Fruit fly (Drosophila melanogaster) whole organism, pupa: ENCODE measurements around the gene cin.

ENCODE experiments used
- CG12605 ChIP-seq: fragments of 200-800 bp; sonication (Bioruptor generic); IDR thresholded peaks from 2 replicates; pipeline ENCODE4 v1.3.6; 2022; ENCODE audit warnings: missing biosample characterization, missing genetic modification characterization
- CG14655 ChIP-seq: fragments of 200-800 bp; sonication (Bioruptor generic); optimal IDR thresholded peaks from 3 replicates; lab custom pipeline; 2017; ENCODE audit warnings: mild to moderate bottlenecking, missing biosample characterization, missing genetic modification reagents, missing genetic modification characterization
- CG15710 ChIP-seq: fragments of 200-800 bp; sonication (Bioruptor generic); optimal IDR thresholded peaks from 2 replicates; lab custom pipeline; 2018; ENCODE audit warnings: missing biosample characterization, mild to moderate bottlenecking, missing genetic modification characterization, moderate library complexity
- CG17806 ChIP-seq: fragments of 200-800 bp; sonication (Bioruptor generic); optimal IDR thresholded peaks from 2 replicates; lab custom pipeline; 2018; ENCODE audit warnings: missing biosample characterization, mild to moderate bottlenecking, missing genetic modification characterization, moderate library complexity
- CG8159 ChIP-seq: fragments of 200-800 bp; sonication (Bioruptor generic); optimal IDR thresholded peaks from 3 replicates; lab custom pipeline; 2018; ENCODE audit warnings: missing biosample characterization, mild to moderate bottlenecking, missing genetic modification characterization, moderate library complexity
- EcR ChIP-seq: fragments of 200-800 bp; sonication (Bioruptor generic); optimal IDR thresholded peaks from 3 replicates; lab custom pipeline; 2019; ENCODE audit warnings: missing biosample characterization, missing genetic modification characterization, mild to moderate bottlenecking, moderate library complexity, missing genetic modification reagents
- Ets98B ChIP-seq: fragments of 200-800 bp; sonication (Bioruptor generic); IDR thresholded peaks from 2 replicates; pipeline ENCODE4 v1.3.6; 2022; ENCODE audit warnings: missing biosample characterization, missing genetic modification characterization
- Snoo ChIP-seq: fragments of 200-800 bp; sonication (Bioruptor generic); optimal IDR thresholded peaks from 3 replicates; lab custom pipeline; 2017; ENCODE audit warnings: missing biosample characterization, mild to moderate bottlenecking, missing genetic modification characterization, inconsistent platforms

dm6 chrX:254690-255089, 784 bp upstream of the cin start, which contains the start of gene CG42376:
- TF ChIP-seq EcR (no peak), Ets98B (GFP tag; lab: Robert Waterston, UW) (no peak), CG15710 (tag; lab: Kevin White, UChicago) (no peak), Snoo (tag; lab: Kevin White, UChicago) (no peak), CG17806 (no peak), CG14655 (GFP tag; lab: Kevin White, UChicago) (no peak), CG12605 (GFP tag; lab: Robert Waterston, UW) (no peak), CG8159 (tag; lab: Kevin White, UChicago) (no peak)
